Fruit fly (Drosophila melanogaster): ENCODE data around the gene Osi1.

DNA sequence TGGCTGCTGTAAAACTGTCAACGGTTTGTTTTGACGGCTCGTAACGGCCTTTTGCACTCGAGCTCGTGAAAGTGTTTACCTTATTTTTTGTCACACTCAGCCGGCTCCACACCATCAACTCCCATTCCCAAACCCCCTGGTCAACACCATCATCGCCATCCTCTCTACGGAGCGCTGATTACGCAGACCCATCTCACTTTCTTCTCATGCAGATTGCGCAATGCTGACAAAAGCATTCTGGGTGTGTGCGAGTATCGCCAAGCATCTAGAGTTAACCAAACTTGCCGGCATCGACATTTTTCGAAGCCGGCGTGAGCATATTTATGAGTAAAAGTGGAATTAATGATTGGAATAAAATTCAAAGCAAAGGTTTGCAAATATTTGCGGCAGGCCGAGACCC, 23.1 kb downstream of the Osi1 start:
- TF ChIP-seq Hr39 (GFP tag; optimal IDR thresholded peaks at IDR 0.05) (no peak), fd59A (GFP tag; optimal IDR thresholded peaks at IDR 0.05) (no peak), CG10669 (GFP tag; optimal IDR thresholded peaks at IDR 0.05) (no peak), Blimp-1 (GFP tag; optimal IDR thresholded peaks at IDR 0.05) (peak; percentile 27), CG6808 (GFP tag; optimal IDR thresholded peaks at IDR 0.05) (no peak), CG3919 (GFP tag; optimal IDR thresholded peaks at IDR 0.05) (no peak), Sox102F (GFP tag; optimal IDR thresholded peaks at IDR 0.05) (no peak)
